Worm (Caenorhabditis elegans): Measurements from ENCODE around the gene ztf-22.

- TF ChIP-seq dao-5 (tag; optimal IDR thresholded peaks at IDR 0.05) (no peak), W03F9.2 (tag; optimal IDR thresholded peaks at IDR 0.05) (no peak), him-1 (tag; optimal IDR thresholded peaks at IDR 0.05) (no peak)
These were observed 44.7 kb upstream of the ztf-22 start, which contains the start of gene sam-10 for ce11 chrII:13330359-13330758.
